Fruit fly (Drosophila melanogaster): ENCODE data around the gene CG17271.
A peak's percentile ranks its signal among the peaks of the same experiment; 100 is the strongest.

The CG17271 gene

DNA sequence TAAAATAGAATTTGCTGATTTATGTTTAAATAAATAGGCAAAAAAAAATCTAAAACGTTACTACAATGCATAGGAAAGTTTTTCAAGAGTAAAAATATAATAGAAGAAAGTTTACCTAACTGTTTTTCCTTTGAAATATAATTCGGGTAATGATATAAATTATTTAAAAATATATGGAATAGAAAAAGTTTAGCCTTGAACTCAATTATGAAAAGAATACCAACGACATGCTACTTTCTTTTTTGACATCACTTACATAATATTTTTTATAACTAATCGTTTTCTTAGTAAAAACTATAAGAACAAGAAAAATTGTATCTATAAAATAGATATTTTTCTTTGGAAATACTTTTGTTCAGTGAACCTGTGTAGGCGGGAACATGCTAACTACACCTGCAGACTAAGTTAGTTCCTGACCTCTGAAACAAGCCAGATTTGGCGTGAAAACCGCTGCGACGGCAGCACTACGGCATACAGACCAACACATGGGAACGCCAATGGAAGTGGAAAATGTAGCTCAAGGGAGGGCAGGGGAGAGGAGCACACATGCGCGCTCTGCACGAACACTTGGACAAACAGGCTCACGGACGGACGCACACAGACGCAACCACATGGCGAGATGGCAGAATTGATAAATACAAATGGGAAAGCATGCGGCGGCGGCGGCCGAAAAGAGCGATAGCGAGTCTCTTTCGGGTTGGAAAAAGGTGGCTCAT is 7.9 kb upstream of the CG17271 start:
- TF ChIP-seq bbx (GFP tag; IDR thresholded peaks at IDR 0.05; ENCODE audit: partially characterized antibody): peak; percentile 50; the same call in 1 of the 2 replicates
- TF ChIP-seq eve (GFP tag; optimal IDR thresholded peaks at IDR 0.05): no peak
- no peak for TF ChIP-seq gro (GFP tag; optimal IDR thresholded peaks at IDR 0.05)
- no peak for TF ChIP-seq CG6813 (GFP tag; optimal IDR thresholded peaks at IDR 0.05)
- TF ChIP-seq cas (GFP tag; IDR thresholded peaks at IDR 0.05): no peak
- no peak for TF ChIP-seq CG6654 (GFP tag; optimal IDR thresholded peaks at IDR 0.05)
- peak; percentile 99 for TF ChIP-seq crol (GFP tag; IDR thresholded peaks at IDR 0.05)
- no peak for TF ChIP-seq CG11723 (GFP tag; optimal IDR thresholded peaks at IDR 0.05)
- TF ChIP-seq hb (GFP tag; IDR thresholded peaks at IDR 0.05; ENCODE audit: partially characterized antibody): no peak
- TF ChIP-seq trem (tag; optimal IDR thresholded peaks at IDR 0.05): peak; percentile 21
- TF ChIP-seq CG2875 (GFP tag; optimal IDR thresholded peaks at IDR 0.05): no peak
- TF ChIP-seq Hr78 (GFP tag; optimal IDR thresholded peaks at IDR 0.05): peak in 1 of 2 experiments; percentile 18
- TF ChIP-seq h (optimal IDR thresholded peaks at IDR 0.05): no peak
- TF ChIP-seq Bteb2 (GFP tag; optimal IDR thresholded peaks at IDR 0.05): no peak
- no peak for TF ChIP-seq ac (GFP tag; optimal IDR thresholded peaks at IDR 0.05)
- peak; percentile 46; the same call in 1 of the 2 replicates for TF ChIP-seq CG32767 (GFP tag; IDR thresholded peaks at IDR 0.05)
- no peak for TF ChIP-seq CG30020 (tag; optimal IDR thresholded peaks at IDR 0.05)
- TF ChIP-seq CG11398 (GFP tag; optimal IDR thresholded peaks at IDR 0.05): no peak
- TF ChIP-seq CG33213 (GFP tag; optimal IDR thresholded peaks at IDR 0.05): no peak
- TF ChIP-seq CG17186 (GFP tag; optimal IDR thresholded peaks at IDR 0.05): no peak
- TF ChIP-seq Hmx (GFP tag; optimal IDR thresholded peaks at IDR 0.05): no peak
- no peak for TF ChIP-seq CG11560 (tag; IDR thresholded peaks at IDR 0.05)
- peak; percentile 68 for TF ChIP-seq NFAT (GFP tag; IDR thresholded peaks at IDR 0.05)
- no peak for TF ChIP-seq Fer3 (tag; optimal IDR thresholded peaks at IDR 0.05)
- no peak for TF ChIP-seq GATAe (GFP tag; conservative IDR thresholded peaks at IDR 0.05)
- TF ChIP-seq psq (GFP tag; optimal IDR thresholded peaks at IDR 0.05): no peak
- TF ChIP-seq CG4360 (GFP tag; IDR thresholded peaks at IDR 0.05): no peak
- no peak for TF ChIP-seq oc (tag; optimal IDR thresholded peaks at IDR 0.05)
- no peak for TF ChIP-seq CG13624 (GFP tag; optimal IDR thresholded peaks at IDR 0.05)
- no peak for TF ChIP-seq unpg (GFP tag; optimal IDR thresholded peaks at IDR 0.05)
- TF ChIP-seq Sry-β (GFP tag; optimal IDR thresholded peaks at IDR 0.05): peak; percentile 98
- no peak for TF ChIP-seq CG14667 (GFP tag; IDR thresholded peaks at IDR 0.05)
- no peak for TF ChIP-seq fu2 (GFP tag; optimal IDR thresholded peaks at IDR 0.05)
- no peak for TF ChIP-seq schlank (tag; optimal IDR thresholded peaks at IDR 0.05)
- no peak for TF ChIP-seq CG10462 (GFP tag; optimal IDR thresholded peaks at IDR 0.05)
- TF ChIP-seq CG7786 (GFP tag; optimal IDR thresholded peaks at IDR 0.05): no peak
- no peak for TF ChIP-seq TFAM (GFP tag; optimal IDR thresholded peaks at IDR 0.05)
- no peak for TF ChIP-seq CG3995 (GFP tag; optimal IDR thresholded peaks at IDR 0.05)
- peak; percentile 48 for TF ChIP-seq da (GFP tag; optimal IDR thresholded peaks at IDR 0.05)
- no peak for TF ChIP-seq CG30431 (GFP tag; optimal IDR thresholded peaks at IDR 0.05)
- no peak for TF ChIP-seq Nf-YA (GFP tag; IDR thresholded peaks at IDR 0.05)
- TF ChIP-seq vvl (GFP tag; IDR thresholded peaks at IDR 0.05): 0 out of 2 replicates have a peak, but pooled peaks have one; percentile 28
- TF ChIP-seq CG8944 (GFP tag; optimal IDR thresholded peaks at IDR 0.05): no peak
- TF ChIP-seq lab (GFP tag; optimal IDR thresholded peaks at IDR 0.05): peak; percentile 43
- no peak for TF ChIP-seq CG9215 (GFP tag; IDR thresholded peaks at IDR 0.05)
- peak; percentile 5; the same call in 1 of the 2 replicates for TF ChIP-seq ranshi (GFP tag; IDR thresholded peaks at IDR 0.05)
- peak; percentile 10 for TF ChIP-seq Fer1 (GFP tag; optimal IDR thresholded peaks at IDR 0.05)
- peak; percentile 77 for TF ChIP-seq sug (tag; optimal IDR thresholded peaks at IDR 0.05)
- peak; percentile 36 for TF ChIP-seq dmrt11E (tag; optimal IDR thresholded peaks at IDR 0.05)
- no peak for TF ChIP-seq emc (GFP tag; optimal IDR thresholded peaks at IDR 0.05)
- no peak for TF ChIP-seq tup (GFP tag; optimal IDR thresholded peaks at IDR 0.05)
